Worm (Caenorhabditis elegans): Measurements from ENCODE around the gene oac-58.
A peak's percentile ranks its signal among the peaks of the same experiment; 100 is the strongest.

The oac-58 gene

DNA sequence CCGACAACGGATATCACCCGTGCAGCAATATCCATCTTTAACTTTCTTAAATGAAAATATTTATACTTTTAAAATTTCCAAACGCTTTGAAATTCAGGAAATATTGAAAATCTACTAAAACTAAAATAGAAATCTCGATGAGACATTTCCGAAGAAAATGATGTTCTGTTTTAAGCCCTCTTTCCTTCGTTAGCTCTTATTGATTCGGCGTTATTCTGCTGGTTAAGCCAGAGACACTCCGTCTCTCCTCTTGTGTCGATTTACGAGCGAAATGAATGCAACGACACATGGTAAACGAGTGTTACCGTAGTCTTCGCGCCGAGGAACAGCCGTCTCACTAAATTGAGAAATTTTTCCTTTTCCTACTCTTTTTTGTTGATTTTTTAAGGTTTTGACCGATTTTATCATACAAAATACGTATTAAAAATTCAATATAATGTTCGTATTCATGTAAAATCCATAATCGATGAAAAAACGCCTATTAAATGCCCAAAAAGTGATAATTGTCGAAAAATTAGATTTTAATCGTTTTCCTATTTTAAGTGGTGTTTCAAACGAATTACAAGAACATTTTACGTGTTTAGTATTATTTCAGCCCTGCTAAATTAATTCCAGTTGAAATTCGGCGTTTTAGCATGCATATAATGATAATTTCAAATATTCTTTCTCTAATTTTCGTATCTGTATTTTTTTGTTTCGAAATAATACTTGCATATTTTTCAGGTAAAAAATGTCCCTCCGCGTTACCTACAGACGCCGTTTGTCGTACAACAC lies 43.0 kb downstream of the oac-58 start, which contains the start of the genes ppm-1.H and rpl-34 (continued):
- TF ChIP-seq sdc-2 (tag; optimal IDR thresholded peaks at IDR 0.05): no peak
- no peak for TF ChIP-seq Y22D7AL.16 (tag; optimal IDR thresholded peaks at IDR 0.05)
- peak; percentile 33 for TF ChIP-seq hlh-30 (tag; optimal IDR thresholded peaks at IDR 0.05; ENCODE audit: insufficient read depth)
- TF ChIP-seq unc-3 (GFP tag; conservative IDR thresholded peaks at IDR 0.05): no peak
- no peak for TF ChIP-seq unc-3 (tag; optimal IDR thresholded peaks at IDR 0.05)
- TF ChIP-seq tbx-7 (tag; optimal IDR thresholded peaks at IDR 0.05): no peak
- TF ChIP-seq sox-2 (GFP tag; IDR thresholded peaks at IDR 0.05): no peak
- no peak for TF ChIP-seq pag-3 (tag; optimal IDR thresholded peaks at IDR 0.05; ENCODE audit: borderline replicate concordance)
- TF ChIP-seq zip-5 (tag; optimal IDR thresholded peaks at IDR 0.05): peak; percentile 39
- TF ChIP-seq hlh-15 (tag; optimal IDR thresholded peaks at IDR 0.05): no peak
- no peak for TF ChIP-seq C38D4.7 (GFP tag; optimal IDR thresholded peaks at IDR 0.05)
- peak; percentile 50 for TF ChIP-seq pax-1 (tag; optimal IDR thresholded peaks at IDR 0.05)
- no peak for TF ChIP-seq pat-9 (tag; optimal IDR thresholded peaks at IDR 0.05)
- no peak for TF ChIP-seq ama-1 (optimal IDR thresholded peaks at IDR 0.05)
- no peak for TF ChIP-seq F13H6.1 (tag; optimal IDR thresholded peaks at IDR 0.05)
- no peak for TF ChIP-seq ets-4 (tag; optimal IDR thresholded peaks at IDR 0.05)
- peak; percentile 39 for TF ChIP-seq ceh-34 (tag; optimal IDR thresholded peaks at IDR 0.05)
- no peak for TF ChIP-seq npax-4 (tag; optimal IDR thresholded peaks at IDR 0.05)
- no peak for TF ChIP-seq T23F11.4 (GFP tag; optimal IDR thresholded peaks at IDR 0.05)
- TF ChIP-seq tbx-2 (tag; optimal IDR thresholded peaks at IDR 0.05): peak; percentile 36
- TF ChIP-seq fkh-10 (GFP tag; optimal IDR thresholded peaks at IDR 0.05): no peak

DNA sequence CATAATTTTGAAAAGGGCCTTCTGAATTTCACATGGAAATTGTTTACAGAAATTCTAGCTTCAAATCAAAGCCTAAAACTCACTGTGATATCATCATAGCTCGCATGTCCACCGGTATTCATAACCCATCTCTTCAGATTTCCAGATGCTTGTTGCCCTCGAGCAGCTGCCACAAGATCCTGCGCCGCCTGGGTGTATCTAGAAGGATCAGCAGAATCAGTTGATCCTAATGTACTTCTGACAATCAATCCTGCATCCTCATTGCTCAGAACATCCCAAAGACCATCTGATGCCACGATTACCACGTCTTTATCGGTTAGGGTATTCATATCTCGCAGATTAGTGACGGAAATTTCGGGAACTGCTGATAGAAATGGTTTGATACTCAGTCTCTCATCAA lies 45.6 kb downstream of the oac-58 start:
- TF ChIP-seq che-1 (tag; optimal IDR thresholded peaks at IDR 0.05): no peak
- TF ChIP-seq ceh-14 (tag; optimal IDR thresholded peaks at IDR 0.05): no peak
- no peak for TF ChIP-seq mec-3 (tag; optimal IDR thresholded peaks at IDR 0.05; ENCODE audit: borderline replicate concordance)
- no peak for TF ChIP-seq T23F11.4 (GFP tag; optimal IDR thresholded peaks at IDR 0.05)
- TF ChIP-seq Y22D7AL.16 (tag; optimal IDR thresholded peaks at IDR 0.05): no peak
- TF ChIP-seq hlh-6 (tag; optimal IDR thresholded peaks at IDR 0.05): no peak
- TF ChIP-seq gmeb-2 (tag; optimal IDR thresholded peaks at IDR 0.05): no peak
- no peak for TF ChIP-seq pat-9 (tag; optimal IDR thresholded peaks at IDR 0.05)
- TF ChIP-seq unc-3 (GFP tag; conservative IDR thresholded peaks at IDR 0.05): no peak
- TF ChIP-seq unc-3 (tag; optimal IDR thresholded peaks at IDR 0.05): no peak
- no peak for TF ChIP-seq K09A11.1 (tag; optimal IDR thresholded peaks at IDR 0.05; ENCODE audit: insufficient read depth)
- TF ChIP-seq ceh-31 (tag; optimal IDR thresholded peaks at IDR 0.05): no peak
- TF ChIP-seq hlh-13 (GFP tag; optimal IDR thresholded peaks at IDR 0.05): no peak
- no peak for TF ChIP-seq ceh-22 (tag; optimal IDR thresholded peaks at IDR 0.05)

DNA sequence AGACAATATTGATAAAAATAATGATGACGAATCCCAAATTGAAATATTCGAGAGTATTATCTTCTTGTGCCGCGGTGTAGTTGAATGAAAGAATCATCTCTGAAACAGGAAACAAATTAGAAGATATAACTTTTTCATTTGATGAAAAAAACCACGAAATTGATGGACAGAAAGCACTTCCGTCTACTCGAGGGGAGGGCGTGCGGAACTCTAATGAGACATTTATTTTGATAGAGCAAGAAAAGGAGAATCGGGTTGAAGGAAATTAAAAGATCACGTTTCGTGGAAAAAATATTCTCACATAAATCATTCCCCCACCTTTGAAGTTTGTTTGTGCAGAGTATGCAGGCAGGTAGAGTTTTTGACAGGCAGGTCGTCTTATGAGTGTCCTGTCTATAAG lies 50.1 kb downstream of the oac-58 start, which contains the start of gene sre-14:
Gene sre-14 (minus strand): TSS at position 101 of the 400 bp plus-strand sequence.
- TF ChIP-seq zip-5 (tag; optimal IDR thresholded peaks at IDR 0.05): no peak
- no peak for TF ChIP-seq ceh-30 (tag; optimal IDR thresholded peaks at IDR 0.05)
- no peak for TF ChIP-seq gmeb-2 (tag; optimal IDR thresholded peaks at IDR 0.05)
- no peak for TF ChIP-seq pat-9 (tag; optimal IDR thresholded peaks at IDR 0.05)
- no peak for TF ChIP-seq elt-2 (tag; optimal IDR thresholded peaks at IDR 0.05)
- TF ChIP-seq mec-3 (tag; optimal IDR thresholded peaks at IDR 0.05; ENCODE audit: borderline replicate concordance): no peak
- no peak for TF ChIP-seq ama-1 (optimal IDR thresholded peaks at IDR 0.05)
- TF ChIP-seq ceh-19 (GFP tag; optimal IDR thresholded peaks at IDR 0.05): no peak
- no peak for TF ChIP-seq K09A11.1 (tag; optimal IDR thresholded peaks at IDR 0.05; ENCODE audit: insufficient read depth)
- no peak for TF ChIP-seq lin-11 (tag; optimal IDR thresholded peaks at IDR 0.05)
- TF ChIP-seq K02D7.2 (tag; optimal IDR thresholded peaks at IDR 0.05): no peak
- TF ChIP-seq unc-55 (GFP tag; optimal IDR thresholded peaks at IDR 0.05): no peak
